Fruit fly (Drosophila melanogaster) whole organism, embryonic: ENCODE measurements around the gene Ccz1.

Experiments used
- Antp ChIP-seq: fragments of 200-800 bp; sonication (Bioruptor generic); optimal IDR thresholded peaks from 3 replicates; lab custom pipeline; 2016; ENCODE audit warnings: missing biosample characterization, missing genetic modification characterization
- Bgb ChIP-seq: fragments of 200-800 bp; sonication (Bioruptor generic); IDR thresholded peaks from 2 replicates; pipeline ENCODE4 v1.3.6; 2022; ENCODE audit warnings: missing biosample characterization, missing genetic modification characterization; ENCODE audit not compliant: partially characterized antibody
- Bteb2 ChIP-seq: fragments of 200-800 bp; sonication (Bioruptor generic); optimal IDR thresholded peaks from 2 replicates; lab custom pipeline; 2016; ENCODE audit warnings: missing biosample characterization, missing genetic modification characterization
- CG10267 ChIP-seq: fragments of 200-800 bp; sonication (Bioruptor generic); optimal IDR thresholded peaks from 2 replicates; lab custom pipeline; 2018; ENCODE audit warnings: missing biosample characterization, mild to moderate bottlenecking, missing genetic modification characterization, moderate library complexity
- CG13624 ChIP-seq: fragments of 200-800 bp; sonication (Bioruptor generic); optimal IDR thresholded peaks from 2 replicates; lab custom pipeline; 2016; ENCODE audit warnings: missing biosample characterization, missing genetic modification characterization
- CG14050 ChIP-seq: fragments of 200-800 bp; sonication (Bioruptor generic); IDR thresholded peaks from 3 replicates; pipeline ENCODE4 v1.3.6; 2022; ENCODE audit warnings: missing biosample characterization, missing genetic modification characterization
- CG14710 ChIP-seq: fragments of 200-800 bp; sonication (Bioruptor generic); optimal IDR thresholded peaks from 3 replicates; lab custom pipeline; 2019; ENCODE audit warnings: missing biosample characterization, mild to moderate bottlenecking, missing genetic modification characterization, moderate library complexity
- CG15011 ChIP-seq: fragments of 200-800 bp; sonication (Bioruptor generic); optimal IDR thresholded peaks from 3 replicates; lab custom pipeline; 2018; ENCODE audit warnings: missing biosample characterization, mild to moderate bottlenecking, missing genetic modification characterization
- CG1529 ChIP-seq: fragments of 200-800 bp; sonication (Bioruptor generic); optimal IDR thresholded peaks from 3 replicates; lab custom pipeline; 2018; ENCODE audit warnings: missing biosample characterization, missing genetic modification characterization
- CG15514 ChIP-seq: fragments of 200-800 bp; sonication (Bioruptor generic); optimal IDR thresholded peaks from 3 replicates; lab custom pipeline; 2017; ENCODE audit warnings: missing biosample characterization, missing genetic modification characterization, mild to moderate bottlenecking, moderate library complexity, missing genetic modification reagents
- CG1647 ChIP-seq: fragments of 200-800 bp; sonication (Bioruptor generic); optimal IDR thresholded peaks from 3 replicates; lab custom pipeline; 2016; ENCODE audit warnings: missing biosample characterization, missing genetic modification characterization
- CG17802 ChIP-seq: fragments of 200-800 bp; sonication (Bioruptor generic); optimal IDR thresholded peaks from 2 replicates; lab custom pipeline; 2018; ENCODE audit warnings: missing biosample characterization, mild to moderate bottlenecking, missing genetic modification characterization, moderate library complexity
- CG1832 ChIP-seq: fragments of 200-800 bp; sonication (Bioruptor generic); optimal IDR thresholded peaks from 2 replicates; lab custom pipeline; 2017; ENCODE audit warnings: missing biosample characterization, mild to moderate bottlenecking, missing genetic modification characterization, inconsistent platforms
- CG3847 ChIP-seq: fragments of 200-800 bp; sonication (Bioruptor generic); IDR thresholded peaks from 2 replicates; pipeline ENCODE4 v1.3.6; 2022; ENCODE audit warnings: missing biosample characterization, missing genetic modification characterization
- CG6689 ChIP-seq: fragments of 200-800 bp; sonication (Bioruptor generic); IDR thresholded peaks from 2 replicates; pipeline ENCODE4 v1.3.6; 2022; ENCODE audit warnings: missing biosample characterization, missing genetic modification characterization
- CG7928 ChIP-seq: fragments of 200-800 bp; sonication (Bioruptor generic); optimal IDR thresholded peaks from 2 replicates; lab custom pipeline; 2017; ENCODE audit warnings: missing biosample characterization, mild to moderate bottlenecking, missing genetic modification characterization
- CG8290 ChIP-seq, 3 experiments: fragments of 200-800 bp; sonication (Bioruptor generic); optimal IDR thresholded peaks; 2 replicates each; lab custom pipeline; 2016 to 2019; ENCODE audit warnings: missing biosample characterization in 3 of 3, missing genetic modification characterization in 3 of 3, mild to moderate bottlenecking in 2 of 3, moderate library complexity in 1 of 3
- CG9609 ChIP-seq: fragments of 200-800 bp; sonication (Bioruptor generic); optimal IDR thresholded peaks from 3 replicates; lab custom pipeline; 2016; ENCODE audit warnings: missing biosample characterization, missing genetic modification characterization
- CG9727 ChIP-seq: fragments of 200-800 bp; sonication (Bioruptor generic); optimal IDR thresholded peaks from 3 replicates; lab custom pipeline; 2017; ENCODE audit warnings: missing biosample characterization, mild to moderate bottlenecking, missing genetic modification characterization
- CG9817 ChIP-seq: fragments of 200-800 bp; sonication (Bioruptor generic); optimal IDR thresholded peaks from 2 replicates; lab custom pipeline; 2018; ENCODE audit warnings: missing biosample characterization, mild to moderate bottlenecking, missing genetic modification characterization, moderate library complexity
- Doc2 ChIP-seq: fragments of 200-800 bp; sonication (Bioruptor generic); IDR thresholded peaks from 2 replicates; pipeline ENCODE4 v1.3.6; 2022; ENCODE audit warnings: missing biosample characterization, missing genetic modification characterization
- Fer2 ChIP-seq: fragments of 200-800 bp; sonication (Bioruptor generic); optimal IDR thresholded peaks from 2 replicates; lab custom pipeline; 2018; ENCODE audit warnings: missing biosample characterization, mild to moderate bottlenecking, missing genetic modification characterization, moderate library complexity
- GATAe ChIP-seq: fragments of 200-800 bp; sonication (Bioruptor generic); conservative IDR thresholded peaks from 2 replicates; pipeline ENCODE4 v1.3.6; 2022; ENCODE audit warnings: missing biosample characterization, missing genetic modification characterization
- Gsc ChIP-seq: fragments of 200-800 bp; sonication (Bioruptor generic); IDR thresholded peaks from 2 replicates; pipeline ENCODE4 v1.3.6; 2022; ENCODE audit warnings: missing biosample characterization, missing genetic modification characterization
- Gug ChIP-seq: fragments of 200-800 bp; sonication (Bioruptor generic); IDR thresholded peaks from 4 replicates; pipeline ENCODE4 v1.3.6; 2022; ENCODE audit warnings: missing biosample characterization, missing genetic modification characterization
- Hr39 ChIP-seq: fragments of >200 bp; optimal IDR thresholded peaks from 2 replicates; lab custom pipeline; 2017
- MESR4 ChIP-seq: fragments of 200-800 bp; sonication (Bioruptor generic); optimal IDR thresholded peaks from 2 replicates; lab custom pipeline; 2018; ENCODE audit warnings: missing biosample characterization, mild to moderate bottlenecking, missing genetic modification characterization, moderate library complexity
- MTF-1 ChIP-seq: fragments of 200-800 bp; sonication (Bioruptor generic); optimal IDR thresholded peaks from 2 replicates; lab custom pipeline; 2018; ENCODE audit warnings: missing biosample characterization, mild to moderate bottlenecking, missing genetic modification characterization, borderline replicate concordance
- Mes4 ChIP-seq: fragments of 200-800 bp; sonication (Bioruptor generic); optimal IDR thresholded peaks from 2 replicates; lab custom pipeline; 2016; ENCODE audit warnings: missing biosample characterization, missing genetic modification characterization
- Mrtf ChIP-seq: fragments of 200-800 bp; sonication (Bioruptor generic); IDR thresholded peaks from 3 replicates; pipeline ENCODE4 v1.3.6; 2022; ENCODE audit warnings: missing biosample characterization, missing genetic modification characterization
- Myb ChIP-seq: fragments of 200-800 bp; sonication (Bioruptor generic); optimal IDR thresholded peaks from 2 replicates; lab custom pipeline; 2016; ENCODE audit warnings: missing biosample characterization, missing genetic modification characterization
- NC2α ChIP-seq: fragments of 200-800 bp; sonication (Bioruptor generic); optimal IDR thresholded peaks from 2 replicates; lab custom pipeline; 2016; ENCODE audit warnings: missing biosample characterization, missing genetic modification characterization
- Rx ChIP-seq: fragments of 200-800 bp; sonication (Bioruptor generic); IDR thresholded peaks from 2 replicates; pipeline ENCODE4 v1.3.6; 2022; ENCODE audit warnings: missing biosample characterization, missing genetic modification characterization
- Sox102F ChIP-seq: fragments of 200-800 bp; sonication (Bioruptor generic); optimal IDR thresholded peaks from 2 replicates; lab custom pipeline; 2018; ENCODE audit warnings: missing biosample characterization, mild to moderate bottlenecking, missing genetic modification characterization, moderate library complexity
- TFAM ChIP-seq: fragments of 200-800 bp; sonication (Bioruptor generic); optimal IDR thresholded peaks from 2 replicates; lab custom pipeline; 2017; ENCODE audit warnings: missing biosample characterization, missing genetic modification characterization, inconsistent platforms
- ase ChIP-seq: fragments of 200-800 bp; sonication (Bioruptor generic); IDR thresholded peaks from 3 replicates; pipeline ENCODE4 v1.3.6; 2022; ENCODE audit warnings: missing biosample characterization, missing genetic modification characterization
- bcd ChIP-seq: fragments of 200-800 bp; sonication (Bioruptor generic); optimal IDR thresholded peaks from 2 replicates; lab custom pipeline; 2017; ENCODE audit warnings: missing biosample characterization, mild to moderate bottlenecking, missing genetic modification characterization
- br ChIP-seq: fragments of >200 bp; optimal IDR thresholded peaks from 2 replicates; lab custom pipeline; 2017
- btn ChIP-seq: fragments of 200-800 bp; sonication (Bioruptor generic); optimal IDR thresholded peaks from 2 replicates; lab custom pipeline; 2016; ENCODE audit warnings: missing biosample characterization, missing genetic modification characterization
- ci ChIP-seq: fragments of 200-800 bp; sonication (Bioruptor generic); IDR thresholded peaks from 3 replicates; pipeline ENCODE4 v1.3.6; 2022; ENCODE audit warnings: missing biosample characterization, missing genetic modification characterization
- exex ChIP-seq: fragments of 200-800 bp; sonication (Bioruptor generic); optimal IDR thresholded peaks from 4 replicates; lab custom pipeline; 2018; ENCODE audit warnings: missing biosample characterization, mild to moderate bottlenecking, missing genetic modification characterization, moderate library complexity
- fd64A ChIP-seq: fragments of 200-800 bp; sonication (Bioruptor generic); optimal IDR thresholded peaks from 3 replicates; lab custom pipeline; 2018; ENCODE audit warnings: missing biosample characterization, mild to moderate bottlenecking, missing genetic modification characterization
- fru ChIP-seq: fragments of >200 bp; optimal IDR thresholded peaks from 2 replicates; lab custom pipeline; 2017
- gfzf ChIP-seq: fragments of 200-800 bp; sonication (Bioruptor generic); optimal IDR thresholded peaks from 2 replicates; lab custom pipeline; 2016; ENCODE audit warnings: missing biosample characterization, mild to moderate bottlenecking, missing genetic modification characterization, moderate library complexity
- h ChIP-seq: fragments of >200 bp; optimal IDR thresholded peaks from 2 replicates; lab custom pipeline; 2017
- hb ChIP-seq: fragments of 200-800 bp; sonication (Bioruptor generic); IDR thresholded peaks from 3 replicates; pipeline ENCODE4 v1.3.6; 2022; ENCODE audit warnings: missing biosample characterization, missing genetic modification characterization; ENCODE audit not compliant: partially characterized antibody
- jigr1 ChIP-seq: fragments of 200-800 bp; sonication (Bioruptor generic); IDR thresholded peaks from 3 replicates; pipeline ENCODE4 v1.3.6; 2022; ENCODE audit warnings: missing biosample characterization, missing genetic modification characterization
- jing ChIP-seq: fragments of 200-800 bp; sonication (Bioruptor generic); optimal IDR thresholded peaks from 2 replicates; lab custom pipeline; 2018; ENCODE audit warnings: missing biosample characterization, mild to moderate bottlenecking, missing genetic modification characterization
- lmd ChIP-seq: fragments of 200-800 bp; sonication (Bioruptor generic); IDR thresholded peaks from 2 replicates; pipeline ENCODE4 v1.3.6; 2022; ENCODE audit warnings: missing biosample characterization, missing genetic modification characterization
- toy ChIP-seq: fragments of 200-800 bp; sonication (Bioruptor generic); IDR thresholded peaks from 2 replicates; pipeline ENCODE4 v1.3.6; 2022; ENCODE audit warnings: missing biosample characterization, missing genetic modification characterization
- zfh2 ChIP-seq: fragments of 200-800 bp; sonication (Bioruptor generic); optimal IDR thresholded peaks from 2 replicates; lab custom pipeline; 2016; ENCODE audit warnings: missing biosample characterization, missing genetic modification characterization

Gene Ccz1

dm6 chr3L:3902491-3903198, 3.7 kb upstream of the Ccz1 start, which contains the start of gene Ubi-p63E (continued):
- TF ChIP-seq toy (GFP tag; lab: Robert Waterston, UW) (no peak), CG9817 (tag; lab: Kevin White, UChicago) (peak; percentile 63), NC2α (GFP tag; lab: Kevin White, UChicago) (peak; percentile 24), fd64A (GFP tag; lab: Kevin White, UChicago) (no peak), MTF-1 (GFP tag; lab: Kevin White, UChicago) (peak; percentile 70), h (lab: Kevin White, UChicago) (no peak), CG9609 (GFP tag; lab: Kevin White, UChicago) (peak; percentile 65), CG8290 (GFP tag; optimal IDR thresholded peaks at IDR 0.05; lab: Kevin White, UChicago) (peak; percentile 36), CG8290 (tag; optimal IDR thresholded peaks at IDR 0.05; lab: Kevin White, UChicago) (peak in 1 of 2 experiments; percentile 76), CG14050 (GFP tag; lab: Robert Waterston, UW) (no peak), exex (peak; percentile 90), CG1832 (GFP tag; lab: Kevin White, UChicago) (no peak), Antp (GFP tag; lab: Kevin White, UChicago) (peak; percentile 66), ase (GFP tag; lab: Robert Waterston, UW) (no peak), hb (no peak), CG17802 (no peak), jigr1 (GFP tag; lab: Robert Waterston, UW) (no peak), CG13624 (peak; percentile 56), CG1529 (GFP tag; lab: Kevin White, UChicago) (peak; percentile 40), Doc2 (GFP tag; lab: Robert Waterston, UW) (no peak), CG1647 (GFP tag; lab: Kevin White, UChicago) (peak; percentile 63), CG7928 (no peak), CG14710 (tag; lab: Kevin White, UChicago) (peak; percentile 67), fru (lab: Kevin White, UChicago) (no peak), TFAM (GFP tag; lab: Kevin White, UChicago) (no peak), bcd (GFP tag; lab: Kevin White, UChicago) (peak; percentile 62), Mes4 (GFP tag; lab: Kevin White, UChicago) (peak; percentile 35), Gug (peak; percentile 40; the same call in 2 of the 4 replicates), CG15514 (peak; percentile 58), GATAe (GFP tag; lab: Robert Waterston, UW) (no peak), zfh2 (GFP tag; lab: Kevin White, UChicago) (peak; percentile 50), jing (peak; percentile 11), btn (GFP tag; lab: Kevin White, UChicago) (no peak), Hr39 (no peak), lmd (no peak), CG15011 (GFP tag; lab: Kevin White, UChicago) (peak; percentile 27), CG9727 (GFP tag; lab: Kevin White, UChicago) (peak; percentile 74), br (no peak), Bteb2 (GFP tag; lab: Kevin White, UChicago) (peak; percentile 45), Bgb (GFP tag; lab: Robert Waterston, UW) (no peak), Mrtf (no peak), CG10267 (tag; lab: Kevin White, UChicago) (peak; percentile 59), Fer2 (peak; percentile 56), Gsc (GFP tag; lab: Robert Waterston, UW) (no peak), Rx (GFP tag; lab: Robert Waterston, UW) (no peak), gfzf (GFP tag; lab: Kevin White, UChicago) (peak; percentile 85), CG6689 (GFP tag; lab: Robert Waterston, UW) (no peak), Myb (GFP tag; lab: Kevin White, UChicago) (peak; percentile 13), CG3847 (GFP tag; lab: Robert Waterston, UW) (no peak), MESR4 (GFP tag; lab: Kevin White, UChicago) (peak; percentile 70), Sox102F (no peak), ci (no peak)
